Worm (Caenorhabditis elegans) whole organism, young adult: ENCODE measurements around the gene nas-28.

Experiments
- B0336.3 ChIP-seq: fragments of 200-800 bp; sonication (Bioruptor generic); IDR thresholded peaks from 2 replicates; pipeline ENCODE4 v1.3.6; 2022; ENCODE audit warnings: missing genetic modification characterization, missing compliant biosample characterization
- C17E4.6 ChIP-seq: fragments of 200-800 bp; sonication (Bioruptor generic); IDR thresholded peaks from 2 replicates; pipeline ENCODE4 v1.3.6; 2022; ENCODE audit warnings: missing genetic modification reagents, missing genetic modification characterization, missing compliant biosample characterization
- D2030.7 ChIP-seq: fragments of 200-800 bp; sonication (Bioruptor generic); IDR thresholded peaks from 2 replicates; pipeline ENCODE4 v1.3.6; 2022; ENCODE audit warnings: missing genetic modification reagents, missing genetic modification characterization, missing compliant biosample characterization
- F23B12.7 ChIP-seq: sonication (generic microtip); optimal IDR thresholded peaks from 2 replicates; lab custom pipeline; 2017; ENCODE audit warnings: missing genetic modification characterization, mild to moderate bottlenecking, missing compliant biosample characterization, antibody characterized with exemption, moderate library complexity; ENCODE audit not compliant: insufficient read depth
- F57C9.4 ChIP-seq: sonication (generic microtip); optimal IDR thresholded peaks from 2 replicates; lab custom pipeline; 2017; ENCODE audit warnings: mild to moderate bottlenecking, missing genetic modification characterization, missing compliant biosample characterization
- T07F8.4 ChIP-seq: sonication (generic microtip); optimal IDR thresholded peaks from 2 replicates; lab custom pipeline; 2016; ENCODE audit warnings: mild to moderate bottlenecking, missing genetic modification characterization, moderate library complexity, missing compliant biosample characterization
- Y53G8AR.9 ChIP-seq: fragments of 200-800 bp; sonication (Bioruptor generic); conservative IDR thresholded peaks from 2 replicates; pipeline ENCODE4 v1.3.6; 2022; ENCODE audit warnings: missing genetic modification reagents, missing genetic modification characterization, missing compliant biosample characterization
- Y67H2A.10 ChIP-seq: fragments of 200-800 bp; sonication (Bioruptor generic); conservative IDR thresholded peaks from 2 replicates; pipeline ENCODE4 v1.3.6; 2022; ENCODE audit warnings: missing genetic modification reagents, missing genetic modification characterization, missing compliant biosample characterization
- Y79H2A.3 ChIP-seq: fragments of 200-800 bp; sonication (Bioruptor generic); conservative IDR thresholded peaks from 2 replicates; pipeline ENCODE4 v1.3.6; 2022; ENCODE audit warnings: missing genetic modification reagents, missing genetic modification characterization, missing compliant biosample characterization
- Y95B8A.8 ChIP-seq: fragments of 200-800 bp; sonication (Bioruptor generic); IDR thresholded peaks from 2 replicates; pipeline ENCODE4 v1.3.6; 2022; ENCODE audit warnings: missing genetic modification reagents, missing genetic modification characterization, missing compliant biosample characterization
- ZK185.1 ChIP-seq: sonication (generic microtip); optimal IDR thresholded peaks from 2 replicates; lab custom pipeline; 2016; ENCODE audit warnings: mild to moderate bottlenecking, missing genetic modification characterization, missing compliant biosample characterization; ENCODE audit not compliant: poor library complexity, severe bottlenecking
- ama-1 ChIP-seq, 3 experiments: fragments of 150-350 bp in 1 of 3; sonication (generic microtip) in 2 of 3; optimal IDR thresholded peaks; 2 replicates each; lab custom pipeline; 2014 to 2018; ENCODE audit warnings: missing biosample characterization in 2 of 3, missing genetic modification characterization in 2 of 3, missing genetic modification reagents in 2 of 3
- aptf-2 ChIP-seq: fragments of 200-800 bp; sonication (Bioruptor generic); conservative IDR thresholded peaks from 2 replicates; pipeline ENCODE4 v1.3.6; 2022; ENCODE audit warnings: missing genetic modification reagents, missing genetic modification characterization, missing compliant biosample characterization
- aptf-3 ChIP-seq: fragments of 200-800 bp; sonication (Bioruptor generic); IDR thresholded peaks from 2 replicates; pipeline ENCODE4 v1.3.6; 2022; ENCODE audit warnings: missing genetic modification characterization, missing compliant biosample characterization
- atf-7 ChIP-seq: sonication (generic microtip); optimal IDR thresholded peaks from 2 replicates; lab custom pipeline; 2017; ENCODE audit warnings: mild to moderate bottlenecking, missing genetic modification characterization, missing compliant biosample characterization
- athp-1 ChIP-seq: sonication (generic microtip); optimal IDR thresholded peaks from 2 replicates; lab custom pipeline; 2017; ENCODE audit warnings: mild to moderate bottlenecking, missing genetic modification characterization, missing compliant biosample characterization
- attf-3 ChIP-seq: fragments of 200-800 bp; sonication (Bioruptor generic); conservative IDR thresholded peaks from 2 replicates; pipeline ENCODE4 v1.3.6; 2022; ENCODE audit warnings: missing genetic modification reagents, missing genetic modification characterization, missing compliant biosample characterization
- attf-5 ChIP-seq: fragments of 200-800 bp; sonication (Bioruptor generic); optimal IDR thresholded peaks from 2 replicates; lab custom pipeline; 2018; ENCODE audit warnings: mild to moderate bottlenecking, missing genetic modification characterization, missing compliant biosample characterization
- bed-1 ChIP-seq: fragments of 200-800 bp; sonication (Bioruptor generic); IDR thresholded peaks from 2 replicates; pipeline ENCODE4 v1.3.6; 2022; ENCODE audit warnings: missing genetic modification reagents, missing genetic modification characterization, missing compliant biosample characterization
- ccch-3 ChIP-seq: fragments of 200-800 bp; sonication (Bioruptor generic); optimal IDR thresholded peaks from 2 replicates; lab custom pipeline; 2018; ENCODE audit warnings: mild to moderate bottlenecking, missing genetic modification characterization, missing compliant biosample characterization
- cebp-1 ChIP-seq, 2 experiments: fragments of 200-800 bp in 1 of 2; sonication (Bioruptor generic) in 1 of 2; sonication (generic microtip) in 1 of 2; IDR thresholded peaks in 1 of 2; optimal IDR thresholded peaks in 1 of 2; 2 replicates each; pipeline versions ENCODE4 v1.3.6 to Lab custom; 2017 to 2022; ENCODE audit warnings: missing compliant biosample characterization in 2 of 2, missing genetic modification characterization in 2 of 2, mild to moderate bottlenecking in 1 of 2, missing genetic modification reagents in 1 of 2, moderate library complexity in 1 of 2
- cebp-2 ChIP-seq: fragments of 200-800 bp; sonication (Bioruptor generic); IDR thresholded peaks from 2 replicates; pipeline ENCODE4 v1.3.6; 2022; ENCODE audit warnings: missing genetic modification characterization, missing compliant biosample characterization
- ceh-27 ChIP-seq: fragments of 200-800 bp; sonication (Bioruptor generic); optimal IDR thresholded peaks from 2 replicates; lab custom pipeline; 2018; ENCODE audit warnings: mild to moderate bottlenecking, missing genetic modification characterization, moderate library complexity, missing compliant biosample characterization
- ceh-58 ChIP-seq: fragments of 200-800 bp; sonication (Bioruptor generic); IDR thresholded peaks from 2 replicates; pipeline ENCODE4 v1.3.6; 2022; ENCODE audit warnings: missing genetic modification characterization, missing compliant biosample characterization
- ceh-91 ChIP-seq: fragments of 200-800 bp; sonication (Bioruptor generic); IDR thresholded peaks from 2 replicates; pipeline ENCODE4 v1.3.6; 2022; ENCODE audit warnings: missing genetic modification reagents, missing genetic modification characterization, missing compliant biosample characterization
- chd-7 ChIP-seq: sonication (generic microtip); optimal IDR thresholded peaks from 2 replicates; lab custom pipeline; 2016; ENCODE audit warnings: mild to moderate bottlenecking, missing genetic modification characterization, moderate library complexity, missing compliant biosample characterization
- egl-18 ChIP-seq: fragments of 200-800 bp; sonication (Bioruptor generic); IDR thresholded peaks from 2 replicates; pipeline ENCODE4 v1.3.6; 2022; ENCODE audit warnings: missing genetic modification reagents, missing genetic modification characterization, missing compliant biosample characterization
- ekl-4 ChIP-seq: fragments of 200-800 bp; sonication (Bioruptor generic); IDR thresholded peaks from 2 replicates; pipeline ENCODE4 v1.3.6; 2022; ENCODE audit warnings: missing genetic modification reagents, missing genetic modification characterization, missing compliant biosample characterization
- hlh-26 ChIP-seq: fragments of 200-800 bp; sonication (Bioruptor generic); conservative IDR thresholded peaks from 2 replicates; pipeline ENCODE4 v1.3.6; 2022; ENCODE audit warnings: missing genetic modification reagents, missing genetic modification characterization, missing compliant biosample characterization
- hmg-1.2 ChIP-seq: fragments of 200-800 bp; sonication (Bioruptor generic); IDR thresholded peaks from 2 replicates; pipeline ENCODE4 v1.3.6; 2022; ENCODE audit warnings: missing genetic modification reagents, missing genetic modification characterization, missing compliant biosample characterization
- hrde-1 ChIP-seq: sonication (generic microtip); optimal IDR thresholded peaks from 2 replicates; lab custom pipeline; 2016; ENCODE audit warnings: missing genetic modification characterization, mild to moderate bottlenecking, missing compliant biosample characterization, moderate library complexity, missing genotype, missing genetic modification reagents, borderline replicate concordance
- hsf-1 ChIP-seq: fragments of 200-800 bp; sonication (Bioruptor generic); IDR thresholded peaks from 2 replicates; pipeline ENCODE4 v1.3.6; 2022; ENCODE audit warnings: missing genetic modification reagents, missing genetic modification characterization, missing compliant biosample characterization
- lag-1 ChIP-seq: fragments of 200-800 bp; sonication (Bioruptor generic); IDR thresholded peaks from 2 replicates; pipeline ENCODE4 v1.3.6; 2022; ENCODE audit warnings: missing genetic modification reagents, missing genetic modification characterization, missing compliant biosample characterization
- let-526 ChIP-seq: fragments of 200-800 bp; sonication (Bioruptor generic); IDR thresholded peaks from 2 replicates; pipeline ENCODE4 v1.3.6; 2022; ENCODE audit warnings: missing genetic modification reagents, missing genetic modification characterization, missing compliant biosample characterization
- lin-26 ChIP-seq: fragments of 200-800 bp; sonication (Bioruptor generic); IDR thresholded peaks from 2 replicates; pipeline ENCODE4 v1.3.6; 2022; ENCODE audit warnings: missing genetic modification reagents, missing genetic modification characterization, missing compliant biosample characterization
- lin-54 ChIP-seq: fragments of 200-800 bp; sonication (Bioruptor generic); optimal IDR thresholded peaks from 2 replicates; lab custom pipeline; 2018; ENCODE audit warnings: mild to moderate bottlenecking, missing genetic modification characterization, missing compliant biosample characterization
- lsy-27 ChIP-seq: sonication (generic microtip); optimal IDR thresholded peaks from 2 replicates; lab custom pipeline; 2017; ENCODE audit warnings: missing genetic modification characterization, mild to moderate bottlenecking, missing compliant biosample characterization, antibody characterized with exemption, missing genotype, borderline replicate concordance; ENCODE audit not compliant: insufficient read depth
- rcor-1 ChIP-seq: fragments of 200-800 bp; sonication (Bioruptor generic); IDR thresholded peaks from 2 replicates; pipeline ENCODE4 v1.3.6; 2022; ENCODE audit warnings: missing genetic modification reagents, missing genetic modification characterization, missing compliant biosample characterization
- sea-2 ChIP-seq: fragments of 200-800 bp; sonication (Bioruptor generic); IDR thresholded peaks from 2 replicates; pipeline ENCODE4 v1.3.6; 2022; ENCODE audit warnings: missing genetic modification characterization, missing compliant biosample characterization
- snpc-3.4 ChIP-seq: sonication (generic microtip); optimal IDR thresholded peaks from 2 replicates; lab custom pipeline; 2017; ENCODE audit warnings: missing genetic modification characterization, mild to moderate bottlenecking, missing compliant biosample characterization, antibody characterized with exemption, moderate library complexity, missing genotype, missing genetic modification reagents
- sptf-2 ChIP-seq: fragments of 200-800 bp; sonication (Bioruptor generic); optimal IDR thresholded peaks from 2 replicates; lab custom pipeline; 2018; ENCODE audit warnings: mild to moderate bottlenecking, missing genetic modification characterization, missing compliant biosample characterization
- tbp1 ChIP-seq: fragments of 200-800 bp; sonication (Bioruptor generic); optimal IDR thresholded peaks from 2 replicates; lab custom pipeline; 2018; ENCODE audit warnings: mild to moderate bottlenecking, missing genetic modification characterization, missing compliant biosample characterization
- tlf-1 ChIP-seq: fragments of 200-800 bp; sonication (Bioruptor generic); optimal IDR thresholded peaks from 2 replicates; lab custom pipeline; 2018; ENCODE audit warnings: mild to moderate bottlenecking, missing genetic modification characterization, missing compliant biosample characterization
- unc-130 ChIP-seq: sonication (generic microtip); optimal IDR thresholded peaks from 2 replicates; lab custom pipeline; 2016; ENCODE audit warnings: missing genetic modification reagents, missing genetic modification characterization, missing compliant biosample characterization
- ztf-18 ChIP-seq: sonication (generic microtip); optimal IDR thresholded peaks from 2 replicates; lab custom pipeline; 2016; ENCODE audit warnings: missing genotype, mild to moderate bottlenecking, missing genetic modification characterization, missing compliant biosample characterization
- ztf-25 ChIP-seq: fragments of 200-800 bp; sonication (Bioruptor generic); IDR thresholded peaks from 2 replicates; pipeline ENCODE4 v1.3.6; 2022; ENCODE audit warnings: missing genetic modification reagents, missing genetic modification characterization, missing compliant biosample characterization
- ztf-28 ChIP-seq: fragments of 200-800 bp; sonication (Bioruptor generic); IDR thresholded peaks from 2 replicates; pipeline ENCODE4 v1.3.6; 2022; ENCODE audit warnings: missing genetic modification reagents, missing genetic modification characterization, missing compliant biosample characterization

nas-28 gene

DNA sequence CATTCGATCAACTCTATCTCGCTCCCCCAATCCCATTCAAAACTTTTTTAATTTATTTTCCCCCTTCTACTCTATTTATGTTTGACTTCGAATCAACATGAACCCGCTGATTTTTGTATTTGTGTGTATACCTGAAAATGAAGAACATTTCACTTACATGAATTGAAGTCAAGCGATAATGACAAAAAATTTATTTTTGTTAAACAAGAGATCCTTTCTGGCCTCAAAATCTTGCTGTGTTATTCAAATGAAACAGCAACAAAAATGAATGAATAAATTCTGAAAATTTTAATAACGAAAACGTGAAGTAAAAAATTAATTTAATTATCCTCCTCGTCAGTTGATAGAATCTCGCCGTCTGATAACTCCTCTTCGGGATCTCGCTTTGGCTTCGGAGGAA lies 19.4 kb upstream of the nas-28 start:
- TF ChIP-seq ccch-3 (GFP tag; lab: Kevin White, UChicago) (no peak), egl-18 (GFP tag; lab: Robert Waterston, UW) (no peak), aptf-2 (GFP tag; lab: Robert Waterston, UW) (no peak), ceh-58 (GFP tag; lab: Robert Waterston, UW) (0 out of 2 replicates have a peak, but pooled peaks have one; percentile 29), bed-1 (no peak), ceh-91 (0 out of 2 replicates have a peak, but pooled peaks have one; percentile 14), atf-7 (no peak), D2030.7 (peak; percentile 25; the same call in 1 of the 2 replicates), tbp1 (GFP tag; lab: Kevin White, UChicago) (peak; percentile 6), Y67H2A.10 (no peak), cebp-1 (GFP tag; IDR thresholded peaks at IDR 0.05; lab: Robert Waterston, UW) (no peak), cebp-1 (tag; optimal IDR thresholded peaks at IDR 0.05; lab: Kevin White, UChicago) (peak; percentile 8), ekl-4 (GFP tag; lab: Robert Waterston, UW) (peak; percentile 55), F57C9.4 (no peak), lin-54 (GFP tag; lab: Kevin White, UChicago) (peak; percentile 46), attf-5 (GFP tag; lab: Kevin White, UChicago) (no peak), tlf-1 (peak; percentile 14), cebp-2 (GFP tag; lab: Robert Waterston, UW) (no peak), hsf-1 (GFP tag; lab: Robert Waterston, UW) (peak; percentile 81), hlh-26 (GFP tag; lab: Robert Waterston, UW) (no peak), T07F8.4 (tag; lab: Kevin White, UChicago) (no peak), let-526 (GFP tag; lab: Robert Waterston, UW) (no peak), ztf-18 (tag; lab: Kevin White, UChicago) (peak; percentile 12), unc-130 (GFP tag; lab: Kevin White, UChicago) (peak; percentile 48), ceh-27 (GFP tag; lab: Kevin White, UChicago) (no peak), chd-7 (tag; lab: Kevin White, UChicago) (no peak), Y95B8A.8 (GFP tag; lab: Robert Waterston, UW) (peak; percentile 57; the same call in 1 of the 2 replicates), lsy-27 (no peak), Y53G8AR.9 (GFP tag; lab: Robert Waterston, UW) (peak; percentile 66; the same call in 1 of the 2 replicates), F23B12.7 (no peak), ama-1 (optimal IDR thresholded peaks at IDR 0.05; lab: Kevin White, UChicago) (no peak), ama-1 (GFP tag; optimal IDR thresholded peaks at IDR 0.05; lab: Kevin White, UChicago) (peak; percentile 53 to 65), attf-3 (GFP tag; lab: Robert Waterston, UW) (0 out of 2 replicates have a peak, but pooled peaks have one; percentile 7), ztf-28 (GFP tag; lab: Robert Waterston, UW) (no peak), athp-1 (tag; lab: Kevin White, UChicago) (peak; percentile 40), lag-1 (no peak), B0336.3 (peak; percentile 73), C17E4.6 (peak; percentile 60), ZK185.1 (tag; lab: Kevin White, UChicago) (no peak), ztf-25 (GFP tag; lab: Robert Waterston, UW) (0 out of 2 replicates have a peak, but pooled peaks have one; percentile 41), hmg-1.2 (peak; percentile 34), Y79H2A.3 (GFP tag; lab: Robert Waterston, UW) (peak; percentile 85), lin-26 (GFP tag; lab: Robert Waterston, UW) (peak; percentile 68), sea-2 (GFP tag; lab: Robert Waterston, UW) (no peak), rcor-1 (no peak), sptf-2 (GFP tag; lab: Kevin White, UChicago) (no peak), snpc-3.4 (tag; lab: Kevin White, UChicago) (peak; percentile 19), aptf-3 (GFP tag; lab: Robert Waterston, UW) (no peak), hrde-1 (peak; percentile 93)
